Worm (Caenorhabditis elegans): ENCODE data around the gene rbg-3.

rbg-3 gene

DNA sequence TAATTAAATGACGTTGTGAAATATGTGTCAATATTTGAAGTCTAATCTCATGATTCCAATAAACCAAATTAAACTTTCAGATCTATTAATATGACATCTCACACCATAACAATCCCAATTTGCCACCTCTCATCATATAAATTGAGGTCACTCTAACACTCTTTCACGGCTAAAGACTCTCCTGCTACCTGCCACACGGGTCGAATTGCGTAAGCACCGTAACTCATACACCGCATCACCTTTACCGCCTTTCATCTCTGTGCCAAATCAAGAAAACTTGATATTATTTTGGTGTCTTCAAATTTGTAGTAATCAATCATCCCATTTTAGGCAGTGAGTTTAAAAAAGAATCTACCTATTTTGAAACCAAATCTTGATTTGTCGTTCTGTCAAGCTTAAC lies 52.1 kb downstream of the rbg-3 start:
- peak; percentile 95 for TF ChIP-seq nhr-2 (tag; optimal IDR thresholded peaks at IDR 0.05)
- TF ChIP-seq nhr-28 (tag; optimal IDR thresholded peaks at IDR 0.05), result no peak
- no peak for TF ChIP-seq ceh-39 (tag; optimal IDR thresholded peaks at IDR 0.05)

Measured in whole organism, mixed stage, embryonic.